Fruit fly (Drosophila melanogaster): ENCODE measurements around the gene mid.
A peak's percentile ranks its signal among the peaks of the same experiment; 100 is the strongest.

DNA sequence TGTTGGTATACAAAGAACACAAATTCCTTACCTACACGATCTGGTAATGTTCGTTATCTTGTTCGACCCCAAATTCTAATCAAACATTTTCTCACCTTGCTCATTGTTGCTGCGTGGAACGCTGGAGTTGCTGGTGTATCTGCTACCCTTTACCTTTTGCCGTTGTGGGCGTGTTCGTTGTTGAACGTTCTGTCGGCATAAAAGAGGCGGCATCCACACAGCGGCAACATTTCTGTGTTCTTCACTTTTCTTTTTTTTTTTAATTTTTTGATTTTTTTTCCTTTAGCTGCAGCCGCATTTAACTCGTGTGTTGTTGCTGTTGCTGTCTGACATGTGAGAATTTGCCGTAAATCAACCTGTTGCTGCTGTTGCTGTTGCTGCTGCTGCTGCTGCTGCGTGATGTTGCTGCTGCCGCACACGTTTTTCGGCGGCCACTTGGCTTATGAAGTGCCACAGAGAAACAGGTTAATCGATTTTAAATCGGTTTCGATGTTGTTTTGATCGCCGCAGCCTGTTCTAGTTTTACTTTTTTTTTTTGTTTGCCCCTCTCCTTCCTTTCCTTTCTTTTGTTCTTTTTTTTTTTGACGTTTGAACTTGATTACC lies 28.4 kb downstream of the mid start:
- TF ChIP-seq CG6808 (GFP tag; optimal IDR thresholded peaks at IDR 0.05) (peak; percentile 59), Eip75B (GFP tag; optimal IDR thresholded peaks at IDR 0.05) (no peak), CG6854 (GFP tag; optimal IDR thresholded peaks at IDR 0.05) (no peak), CG3919 (GFP tag; optimal IDR thresholded peaks at IDR 0.05) (peak; percentile 62), CG10631 (GFP tag; optimal IDR thresholded peaks at IDR 0.05) (no peak), salr (GFP tag; optimal IDR thresholded peaks at IDR 0.05) (no peak), Ets96B (tag; optimal IDR thresholded peaks at IDR 0.05) (no peak), Blimp-1 (GFP tag; optimal IDR thresholded peaks at IDR 0.05) (no peak), CG15336 (GFP tag; IDR thresholded peaks at IDR 0.05) (no peak), CG6163 (GFP tag; IDR thresholded peaks at IDR 0.05) (peak; percentile 40; the same call in 1 of the 3 replicates), acj6 (GFP tag; optimal IDR thresholded peaks at IDR 0.05) (no peak), spab (GFP tag; optimal IDR thresholded peaks at IDR 0.05) (peak; percentile 16), Sox14 (GFP tag; optimal IDR thresholded peaks at IDR 0.05) (no peak)

Measured in whole organism, prepupa.